Worm (Caenorhabditis elegans): Measurements from ENCODE around the gene F01D5.6.

Gene F01D5.6

ce11 chrII:14018192-14018591 is 11.9 kb downstream of the F01D5.6 start:
- TF ChIP-seq unc-39 (tag; optimal IDR thresholded peaks at IDR 0.05), result no peak
- TF ChIP-seq sma-9 (GFP tag; optimal IDR thresholded peaks at IDR 0.05), result peak; percentile 78
- no peak for TF ChIP-seq sma-9 (tag; optimal IDR thresholded peaks at IDR 0.05)
- TF ChIP-seq snpc-4 (tag; optimal IDR thresholded peaks at IDR 0.05), result peak; percentile 99
- TF ChIP-seq mdl-1 (tag; optimal IDR thresholded peaks at IDR 0.05), result peak; percentile 6 to 42
- TF ChIP-seq skn-1 (tag; optimal IDR thresholded peaks at IDR 0.05), result no peak
- TF ChIP-seq blmp-1 (tag; optimal IDR thresholded peaks at IDR 0.05; ENCODE audit: insufficient read depth), result no peak
- peak; percentile 63 for TF ChIP-seq lin-11 (tag; optimal IDR thresholded peaks at IDR 0.05)
- TF ChIP-seq unc-55 (GFP tag; optimal IDR thresholded peaks at IDR 0.05), result peak; percentile 53
- TF ChIP-seq egl-27 (tag; optimal IDR thresholded peaks at IDR 0.05), result peak; percentile 40
- TF ChIP-seq ZK546.5 (tag; optimal IDR thresholded peaks at IDR 0.05), result no peak
- no peak for TF ChIP-seq nhr-12 (tag; optimal IDR thresholded peaks at IDR 0.05)
- TF ChIP-seq peb-1 (tag; optimal IDR thresholded peaks at IDR 0.05), result no peak
- no peak for TF ChIP-seq nhr-11 (tag; optimal IDR thresholded peaks at IDR 0.05)
- TF ChIP-seq ztf-11 (tag; optimal IDR thresholded peaks at IDR 0.05), result no peak
- TF ChIP-seq elt-1 (tag; optimal IDR thresholded peaks at IDR 0.05), result no peak
- TF ChIP-seq lin-13 (GFP tag; optimal IDR thresholded peaks at IDR 0.05), result peak; percentile 82
- TF ChIP-seq aly-2 (tag; optimal IDR thresholded peaks at IDR 0.05), result no peak
- TF ChIP-seq lsy-2 (tag; optimal IDR thresholded peaks at IDR 0.05), result peak; percentile 66 to 77
- peak; percentile 77 for TF ChIP-seq F13H6.1 (tag; optimal IDR thresholded peaks at IDR 0.05)
- TF ChIP-seq sem-4 (tag; optimal IDR thresholded peaks at IDR 0.05), result no peak
- peak; percentile 26 for TF ChIP-seq nhr-10 (tag; optimal IDR thresholded peaks at IDR 0.05)
- peak; percentile 45 for TF ChIP-seq nhr-25 (tag; optimal IDR thresholded peaks at IDR 0.05)
- TF ChIP-seq zag-1 (tag; optimal IDR thresholded peaks at IDR 0.05), result no peak
- TF ChIP-seq nhr-77 (tag; optimal IDR thresholded peaks at IDR 0.05), result peak; percentile 67
- TF ChIP-seq mab-5 (tag; optimal IDR thresholded peaks at IDR 0.05), result no peak
- TF ChIP-seq mbf-1 (tag; optimal IDR thresholded peaks at IDR 0.05), result no peak
- TF ChIP-seq nhr-23 (tag; optimal IDR thresholded peaks at IDR 0.05), result no peak
- no peak for TF ChIP-seq R02D3.7 (tag; optimal IDR thresholded peaks at IDR 0.05)
- no peak for TF ChIP-seq ceh-82 (tag; optimal IDR thresholded peaks at IDR 0.05)
- no peak for TF ChIP-seq dmd-4 (tag; optimal IDR thresholded peaks at IDR 0.05)
- TF ChIP-seq sma-3 (GFP tag; optimal IDR thresholded peaks at IDR 0.05), result peak; percentile 96
- peak; percentile 44 for TF ChIP-seq C34F6.9 (tag; optimal IDR thresholded peaks at IDR 0.05)
- TF ChIP-seq nhr-21 (tag; optimal IDR thresholded peaks at IDR 0.05), result peak; percentile 87
- TF ChIP-seq alr-1 (tag; optimal IDR thresholded peaks at IDR 0.05), result no peak
- TF ChIP-seq ztf-4 (tag; optimal IDR thresholded peaks at IDR 0.05), result peak; percentile 28
- TF ChIP-seq ztf-1 (GFP tag; conservative IDR thresholded peaks at IDR 0.05), result 0 out of 2 replicates have a peak, but pooled peaks have one; percentile 80
- TF ChIP-seq ceh-16 (tag; optimal IDR thresholded peaks at IDR 0.05), result peak; percentile 80
- TF ChIP-seq nhr-129 (tag; optimal IDR thresholded peaks at IDR 0.05), result peak; percentile 46
- TF ChIP-seq crh-2 (tag; optimal IDR thresholded peaks at IDR 0.05), result peak; percentile 85
- peak; percentile 82 for TF ChIP-seq Y55F3AM.14 (GFP tag; optimal IDR thresholded peaks at IDR 0.05)
- TF ChIP-seq nhr-6 (tag; optimal IDR thresholded peaks at IDR 0.05), result no peak
- no peak for TF ChIP-seq unc-62 (GFP tag; optimal IDR thresholded peaks at IDR 0.05)
- no peak for TF ChIP-seq elt-3 (tag; optimal IDR thresholded peaks at IDR 0.05)
- TF ChIP-seq lin-39 (tag; optimal IDR thresholded peaks at IDR 0.05), result no peak
- TF ChIP-seq nhr-237 (tag; optimal IDR thresholded peaks at IDR 0.05), result no peak
- TF ChIP-seq ama-1 (optimal IDR thresholded peaks at IDR 0.05), result peak; percentile 99
- TF ChIP-seq fos-1 (tag; optimal IDR thresholded peaks at IDR 0.05), result peak; percentile 33
- TF ChIP-seq gmeb-1 (tag; optimal IDR thresholded peaks at IDR 0.05), result peak; percentile 85

Measured in whole organism, L2 larva.